Fruit fly (Drosophila melanogaster) ovary, adult (tissue): ENCODE results near the gene CG32485.

ENCODE experiments used
- CG17801 ChIP-seq: fragments of 200-800 bp; optimal IDR thresholded peaks from 2 replicates; lab custom pipeline; 2019; ENCODE audit warnings: missing biosample characterization, mild to moderate bottlenecking, missing genetic modification characterization, moderate library complexity; ENCODE audit not compliant: partially characterized antibody

Gene CG32485

dm6 chr3L:3046325-3047156, 3.6 kb upstream of the CG32485 start, which contains the start of the genes scramb2 and Sk2:
Gene scramb2, minus strand, starts transcription at chr3L:3046812.
Gene Sk2, plus strand, starts transcription at chr3L:3047087.
- TF ChIP-seq CG17801 (GFP tag; lab: Kevin White, UChicago), result peak; percentile 94

- TF ChIP-seq CG17801 (GFP tag; lab: Kevin White, UChicago), result no peak
These were observed 1.5 kb upstream of the CG32485 start for dm6 chr3L:3048647-3049046.

- TF ChIP-seq CG17801 (GFP tag; lab: Kevin White, UChicago), result peak; percentile 54
These were observed 2.2 kb downstream of the CG32485 start, which contains the start of gene CG1271 for dm6 chr3L:3052110-3052871. Gene CG1271, plus strand, starts transcription at chr3L:3052514.

- no peak for TF ChIP-seq CG17801 (GFP tag; lab: Kevin White, UChicago)
These were observed 4.0 kb downstream of the CG32485 start for dm6 chr3L:3054099-3054498.

dm6 chr3L:3054851-3055250, 4.7 kb downstream of the CG32485 start, which contains the start of gene CG16753:
Gene CG16753, plus strand, starts transcription at chr3L:3055079.
- peak; percentile 1 for TF ChIP-seq CG17801 (GFP tag; lab: Kevin White, UChicago)

- TF ChIP-seq CG17801 (GFP tag; lab: Kevin White, UChicago), result no peak
These were observed 9.1 kb downstream of the CG32485 start for dm6 chr3L:3058970-3059883.

- TF ChIP-seq CG17801 (GFP tag; lab: Kevin White, UChicago), result peak; percentile 99
These were observed 10.2 kb downstream of the CG32485 start for dm6 chr3L:3060054-3060979.

dm6 chr3L:3069774-3070173, 19.7 kb downstream of the CG32485 start:
- TF ChIP-seq CG17801 (GFP tag; lab: Kevin White, UChicago), result no peak

- TF ChIP-seq CG17801 (GFP tag; lab: Kevin White, UChicago), result peak; percentile 83
These were observed 20.4 kb downstream of the CG32485 start, which contains the start of the genes CG32486 and PAN3 for dm6 chr3L:3070274-3071204. Gene CG32486, minus strand, starts transcription at chr3L:3070839. Gene PAN3, plus strand, starts transcription at chr3L:3071133.

- TF ChIP-seq CG17801 (GFP tag; lab: Kevin White, UChicago), result no peak
These were observed 21.8 kb downstream of the CG32485 start for dm6 chr3L:3071675-3072583.

dm6 chr3L:3073460-3073859, 23.3 kb downstream of the CG32485 start:
- no peak for TF ChIP-seq CG17801 (GFP tag; lab: Kevin White, UChicago)
